Fruit fly (Drosophila melanogaster) S2 (cell line): ENCODE data around the gene CG4820.

Source experiments
- CG8478 ChIP-seq: fragments of >200 bp; optimal IDR thresholded peaks from 2 replicates; lab custom pipeline; 2018
- CTCF ChIP-seq, 2 experiments: fragments of >200 bp; optimal IDR thresholded peaks; 2 replicates each; lab custom pipeline; 2018

- TF ChIP-seq CTCF (optimal IDR thresholded peaks at IDR 0.05; lab: Kevin White, UChicago) = no peak
- TF ChIP-seq CG8478 (lab: Kevin White, UChicago) = no peak
These were observed 29.5 kb downstream of the CG4820 start for dm6 chr3R:11245803-11246202.
